Fruit fly (Drosophila melanogaster) whole organism, adult: ENCODE measurements around the gene CG13474.

ENCODE experiments used
- CG12768 ChIP-seq: fragments of 200-800 bp; sonication (Bioruptor generic); optimal IDR thresholded peaks from 2 replicates; lab custom pipeline; 2017; ENCODE audit warnings: missing biosample characterization, missing genetic modification characterization, mild to moderate bottlenecking, moderate library complexity, missing genetic modification reagents
- CG5204 ChIP-seq: fragments of 200-800 bp; sonication (Bioruptor generic); optimal IDR thresholded peaks from 2 replicates; lab custom pipeline; 2016; ENCODE audit warnings: missing biosample characterization, missing genetic modification characterization
- Hr96 ChIP-seq: fragments of 200-800 bp; sonication (Bioruptor generic); optimal IDR thresholded peaks from 2 replicates; lab custom pipeline; 2016; ENCODE audit warnings: missing biosample characterization, missing genetic modification characterization
- Mnt ChIP-seq: fragments of 200-800 bp; sonication (Bioruptor generic); optimal IDR thresholded peaks from 2 replicates; lab custom pipeline; 2016; ENCODE audit warnings: missing biosample characterization, mild to moderate bottlenecking, missing genetic modification characterization
- bab1 ChIP-seq: fragments of 200-800 bp; sonication (Bioruptor generic); optimal IDR thresholded peaks from 3 replicates; lab custom pipeline; 2019; ENCODE audit warnings: missing biosample characterization, mild to moderate bottlenecking, missing genetic modification characterization, moderate library complexity
- cic ChIP-seq: fragments of 200-800 bp; sonication (Bioruptor generic); optimal IDR thresholded peaks from 2 replicates; lab custom pipeline; 2017; ENCODE audit warnings: missing biosample characterization, mild to moderate bottlenecking, missing genetic modification characterization, moderate library complexity
- cnc ChIP-seq, 2 experiments: fragments of >200 bp; optimal IDR thresholded peaks; 2 replicates each; lab custom pipeline; 2017
- pad ChIP-seq: fragments of 200-800 bp; sonication (Bioruptor generic); optimal IDR thresholded peaks from 3 replicates; lab custom pipeline; 2017; ENCODE audit warnings: missing biosample characterization, missing genetic modification characterization, mild to moderate bottlenecking, moderate library complexity, missing genetic modification reagents

DNA sequence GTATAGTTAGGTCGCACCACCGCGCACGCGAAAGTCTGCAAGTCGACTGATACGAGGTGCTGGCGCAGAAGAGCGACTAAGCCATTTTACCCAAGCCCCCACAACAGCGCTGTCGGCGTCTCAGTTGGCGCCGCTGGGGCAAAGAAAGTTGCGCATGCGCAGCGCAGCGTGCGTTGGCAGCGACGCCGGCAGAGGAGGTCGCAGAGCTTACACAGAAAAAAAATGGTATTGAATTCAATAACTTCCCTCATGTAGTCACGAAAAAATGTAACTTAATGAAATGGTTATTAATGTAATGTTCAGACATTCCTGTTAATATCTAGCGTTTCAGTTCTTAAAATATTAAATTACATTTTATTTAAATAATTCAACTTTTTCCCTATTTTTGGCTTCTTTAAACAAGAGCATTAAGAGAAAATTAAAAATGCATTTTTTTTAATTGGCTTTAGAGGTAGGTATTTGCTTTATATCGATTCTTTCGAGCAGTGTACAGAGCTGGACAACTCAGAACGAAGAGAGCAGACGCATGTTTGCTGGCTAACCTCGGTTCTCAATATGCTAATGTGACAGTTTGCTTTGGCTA is 18.7 kb downstream of the CG13474 start, which contains the start of gene CG4914:
- no peak for TF ChIP-seq CG12768
- TF ChIP-seq cic, result no peak
- no peak for TF ChIP-seq pad (GFP tag; lab: Kevin White, UChicago)
- no peak for TF ChIP-seq bab1 (GFP tag; lab: Kevin White, UChicago)
- TF ChIP-seq CG5204 (GFP tag; lab: Kevin White, UChicago), result no peak
- TF ChIP-seq Mnt, result no peak
- no peak for TF ChIP-seq cnc (optimal IDR thresholded peaks at IDR 0.05; lab: Kevin White, UChicago)
- TF ChIP-seq Hr96, result no peak
